Fruit fly (Drosophila melanogaster) whole organism: ENCODE results near the gene LUBEL.

Source experiments
- CG8478 ChIP-seq: fragments of >200 bp; optimal IDR thresholded peaks from 2 replicates; lab custom pipeline; 2018; ENCODE audit warnings: inconsistent platforms
- Dll ChIP-seq: fragments of >200 bp; optimal IDR thresholded peaks from 2 replicates; lab custom pipeline; 2017
- EcR ChIP-seq, 2 experiments: fragments of >200 bp; optimal IDR thresholded peaks; 2 replicates each; lab custom pipeline; 2017; ENCODE audit warnings: missing biosample characterization in 2 of 2, missing genetic modification characterization in 2 of 2, missing genetic modification reagents in 2 of 2
- psq ChIP-seq: fragments of >200 bp; optimal IDR thresholded peaks from 2 replicates; lab custom pipeline; 2017

dm6 chr2L:6740088-6740487 is 32.5 kb downstream of the LUBEL start, which contains the start of gene TTLL3A:
- TF ChIP-seq EcR (GFP tag; optimal IDR thresholded peaks at IDR 0.05; lab: Kevin White, UChicago) (no peak), CG8478 (no peak), Dll (lab: Kevin White, UChicago) (no peak), psq (lab: Kevin White, UChicago) (no peak)
